Fruit fly (Drosophila melanogaster) whole organism, wandering third instar larva: Measurements from ENCODE around the gene CG13699.

Experiments
- Abd-B ChIP-seq: fragments of >200 bp; optimal IDR thresholded peaks from 2 replicates; lab custom pipeline; 2017; ENCODE audit warnings: missing biosample characterization, missing genetic modification characterization
- CG32264 ChIP-seq: fragments of 200-800 bp; sonication (Bioruptor generic); optimal IDR thresholded peaks from 2 replicates; lab custom pipeline; 2016; ENCODE audit warnings: missing biosample characterization, missing genetic modification characterization
- Dfd ChIP-seq: fragments of >200 bp; optimal IDR thresholded peaks from 2 replicates; lab custom pipeline; 2017; ENCODE audit warnings: missing biosample characterization, missing genetic modification characterization
- Dif ChIP-seq: fragments of 200-275, 200-300 bp; sonication (Bioruptor generic); optimal IDR thresholded peaks from 2 replicates; lab custom pipeline; 2018; ENCODE audit warnings: missing biosample characterization, missing genetic modification characterization; ENCODE audit not compliant: partially characterized antibody
- GATAd ChIP-seq: sonication (Bioruptor generic); optimal IDR thresholded peaks from 2 replicates; lab custom pipeline; 2016; ENCODE audit warnings: missing biosample characterization, missing genetic modification characterization
- HLH106 ChIP-seq: fragments of 200-800 bp; optimal IDR thresholded peaks from 3 replicates; lab custom pipeline; 2019; ENCODE audit warnings: missing biosample characterization, mild to moderate bottlenecking, missing genetic modification characterization, moderate library complexity
- Hnf4 ChIP-seq: fragments of 200-800 bp; sonication (Bioruptor generic); optimal IDR thresholded peaks from 2 replicates; lab custom pipeline; 2016; ENCODE audit warnings: missing biosample characterization, mild to moderate bottlenecking, missing genetic modification characterization
- Hr78 ChIP-seq: fragments of >200 bp; optimal IDR thresholded peaks from 2 replicates; lab custom pipeline; 2017; ENCODE audit warnings: missing biosample characterization, missing genetic modification characterization
- Jra ChIP-seq: sonication (Bioruptor generic); optimal IDR thresholded peaks from 2 replicates; lab custom pipeline; 2016; ENCODE audit warnings: missing biosample characterization, missing genetic modification characterization
- Mio ChIP-seq: sonication (Bioruptor generic); optimal IDR thresholded peaks from 2 replicates; lab custom pipeline; 2016; ENCODE audit warnings: missing biosample characterization, missing genetic modification characterization
- N ChIP-seq: fragments of >200 bp; optimal IDR thresholded peaks from 2 replicates; lab custom pipeline; 2018; ENCODE audit warnings: missing biosample characterization, missing external identifiers, missing genetic modification characterization
- OdsH ChIP-seq: fragments of 200-800 bp; sonication (Bioruptor generic); optimal IDR thresholded peaks from 2 replicates; lab custom pipeline; 2016; ENCODE audit warnings: missing biosample characterization, mild to moderate bottlenecking, missing genetic modification characterization
- Rel ChIP-seq, 2 experiments: fragments of 200-800 bp; sonication (Bioruptor generic) in 1 of 2; optimal IDR thresholded peaks; 2 replicates in 1 of 2; 3 replicates in 1 of 2; lab custom pipeline; 2016 to 2019; ENCODE audit warnings: mild to moderate bottlenecking in 2 of 2, missing biosample characterization in 2 of 2, missing genetic modification characterization in 2 of 2, moderate library complexity in 1 of 2
- Sp1 ChIP-seq: fragments of 200-800 bp; sonication (Bioruptor generic); optimal IDR thresholded peaks from 3 replicates; lab custom pipeline; 2019; ENCODE audit warnings: missing biosample characterization, mild to moderate bottlenecking, missing genetic modification characterization, moderate library complexity
- Vsx2 ChIP-seq: fragments of 200-300, 225-300 bp; sonication (Bioruptor generic); optimal IDR thresholded peaks from 2 replicates; lab custom pipeline; 2018; ENCODE audit warnings: missing biosample characterization, missing genetic modification characterization; ENCODE audit not compliant: partially characterized antibody
- br ChIP-seq: fragments of 200-800 bp; sonication (Bioruptor generic); optimal IDR thresholded peaks from 2 replicates; lab custom pipeline; 2016; ENCODE audit warnings: missing biosample characterization, missing genetic modification characterization
- brk ChIP-seq: fragments of 200-800 bp; sonication (Bioruptor generic); optimal IDR thresholded peaks from 2 replicates; lab custom pipeline; 2016; ENCODE audit warnings: missing biosample characterization, mild to moderate bottlenecking, missing genetic modification characterization
- dsf ChIP-seq: sonication (Bioruptor generic); optimal IDR thresholded peaks from 2 replicates; lab custom pipeline; 2016; ENCODE audit warnings: missing biosample characterization, missing genetic modification characterization, borderline replicate concordance
- ey ChIP-seq: fragments of 200-800 bp; sonication (Bioruptor generic); optimal IDR thresholded peaks from 2 replicates; lab custom pipeline; 2016; ENCODE audit warnings: missing biosample characterization, missing genetic modification characterization
- foxo ChIP-seq, 2 experiments: fragments of 200-800 bp; sonication (Bioruptor generic); optimal IDR thresholded peaks; 2 replicates in 1 of 2; 3 replicates in 1 of 2; lab custom pipeline; 2016 to 2017; ENCODE audit warnings: missing biosample characterization in 2 of 2, missing genetic modification characterization in 2 of 2
- fru ChIP-seq: fragments of 200-800 bp; sonication (Bioruptor generic); optimal IDR thresholded peaks from 3 replicates; lab custom pipeline; 2016; ENCODE audit warnings: missing biosample characterization, mild to moderate bottlenecking, missing genetic modification characterization
- h ChIP-seq: fragments of 200-800 bp; sonication (Bioruptor generic); optimal IDR thresholded peaks from 3 replicates; lab custom pipeline; 2016; ENCODE audit warnings: missing biosample characterization, mild to moderate bottlenecking, missing genetic modification characterization
- jim ChIP-seq: fragments of 175-275, 200-325 bp; sonication (Bioruptor generic); optimal IDR thresholded peaks from 2 replicates; lab custom pipeline; 2016; ENCODE audit warnings: missing biosample characterization, mild to moderate bottlenecking, missing genetic modification characterization
- lola ChIP-seq: fragments of >200 bp; optimal IDR thresholded peaks from 2 replicates; lab custom pipeline; 2017; ENCODE audit warnings: missing biosample characterization, missing genetic modification characterization
- pan ChIP-seq: fragments of >200 bp; optimal IDR thresholded peaks from 2 replicates; lab custom pipeline; 2017
- psq ChIP-seq: fragments of 200-800 bp; sonication (Bioruptor generic); optimal IDR thresholded peaks from 3 replicates; lab custom pipeline; 2017; ENCODE audit warnings: missing biosample characterization, mild to moderate bottlenecking, missing genetic modification characterization, moderate library complexity
- rgr ChIP-seq: fragments of 200-800 bp; sonication (Bioruptor generic); optimal IDR thresholded peaks from 3 replicates; lab custom pipeline; 2016; ENCODE audit warnings: missing biosample characterization, mild to moderate bottlenecking, missing genetic modification characterization
- sage ChIP-seq: fragments of 200-800 bp; sonication (Bioruptor generic); optimal IDR thresholded peaks from 2 replicates; lab custom pipeline; 2016; ENCODE audit warnings: missing biosample characterization, mild to moderate bottlenecking, missing genetic modification characterization
- sv ChIP-seq: fragments of 200-800 bp; sonication (Bioruptor generic); optimal IDR thresholded peaks from 3 replicates; lab custom pipeline; 2016; ENCODE audit warnings: missing biosample characterization, missing genetic modification characterization
- tai ChIP-seq: sonication (Bioruptor generic); optimal IDR thresholded peaks from 2 replicates; lab custom pipeline; 2016; ENCODE audit warnings: missing biosample characterization, missing genetic modification characterization
- woc ChIP-seq: sonication (Bioruptor generic); optimal IDR thresholded peaks from 2 replicates; lab custom pipeline; 2016; ENCODE audit warnings: missing biosample characterization, mild to moderate bottlenecking, missing genetic modification characterization

Gene CG13699

dm6 chr3L:18201194-18201593, 38.9 kb upstream of the CG13699 start, which contains the start of gene CG7320:
CG7320 (plus strand) TSS chr3L:18201494.
- TF ChIP-seq Abd-B (GFP tag; lab: Kevin White, UChicago) (no peak), Mio (no peak), psq (no peak), woc (GFP tag; lab: Kevin White, UChicago) (no peak), Vsx2 (no peak), dsf (GFP tag; lab: Kevin White, UChicago) (no peak), foxo (GFP tag; optimal IDR thresholded peaks at IDR 0.05; lab: Kevin White, UChicago) (no peak), ey (GFP tag; lab: Kevin White, UChicago) (no peak), brk (no peak), rgr (no peak)

- TF ChIP-seq rgr (no peak), Mio (no peak), sage (GFP tag; lab: Kevin White, UChicago) (no peak), h (no peak), br (GFP tag; lab: Kevin White, UChicago) (no peak), tai (no peak), woc (GFP tag; lab: Kevin White, UChicago) (no peak), brk (no peak), Hr78 (GFP tag; lab: Kevin White, UChicago) (no peak), Abd-B (GFP tag; lab: Kevin White, UChicago) (no peak), pan (lab: Kevin White, UChicago) (no peak), Rel (GFP tag; optimal IDR thresholded peaks at IDR 0.05; lab: Kevin White, UChicago) (no peak), Rel (tag; optimal IDR thresholded peaks at IDR 0.05; lab: Kevin White, UChicago) (no peak), Vsx2 (no peak), fru (GFP tag; lab: Kevin White, UChicago) (no peak), dsf (GFP tag; lab: Kevin White, UChicago) (no peak), sv (no peak), Dif (no peak), OdsH (GFP tag; lab: Kevin White, UChicago) (no peak)
These were observed 37.8 kb upstream of the CG13699 start for dm6 chr3L:18200164-18200563.

- TF ChIP-seq foxo (GFP tag; optimal IDR thresholded peaks at IDR 0.05; lab: Kevin White, UChicago) (peak in 1 of 2 experiments; percentile 63), br (GFP tag; lab: Kevin White, UChicago) (peak; percentile 49), HLH106 (tag; lab: Kevin White, UChicago) (peak; percentile 48), lola (GFP tag; lab: Kevin White, UChicago) (no peak), fru (GFP tag; lab: Kevin White, UChicago) (peak; percentile 68), psq (peak; percentile 40), ey (GFP tag; lab: Kevin White, UChicago) (peak; percentile 61), GATAd (GFP tag; lab: Kevin White, UChicago) (no peak), Jra (GFP tag; lab: Kevin White, UChicago) (no peak), woc (GFP tag; lab: Kevin White, UChicago) (no peak), Dif (no peak), rgr (peak; percentile 37), OdsH (GFP tag; lab: Kevin White, UChicago) (peak; percentile 46), jim (GFP tag; lab: Kevin White, UChicago) (no peak), dsf (GFP tag; lab: Kevin White, UChicago) (no peak), Hnf4 (GFP tag; lab: Kevin White, UChicago) (no peak), sage (GFP tag; lab: Kevin White, UChicago) (peak; percentile 7), Sp1 (peak; percentile 51), h (peak; percentile 60), pan (lab: Kevin White, UChicago) (no peak), tai (peak; percentile 22), N (GFP tag; lab: Kevin White, UChicago) (no peak)
These were observed 36.4 kb upstream of the CG13699 start for dm6 chr3L:18198749-18199148.

- TF ChIP-seq rgr (no peak), Rel (GFP tag; optimal IDR thresholded peaks at IDR 0.05; lab: Kevin White, UChicago) (no peak), Rel (tag; optimal IDR thresholded peaks at IDR 0.05; lab: Kevin White, UChicago) (no peak), psq (no peak), Jra (GFP tag; lab: Kevin White, UChicago) (no peak), Dfd (GFP tag; lab: Kevin White, UChicago) (no peak), Hnf4 (GFP tag; lab: Kevin White, UChicago) (no peak), dsf (GFP tag; lab: Kevin White, UChicago) (no peak), Sp1 (no peak), CG32264 (GFP tag; lab: Kevin White, UChicago) (no peak)
These were observed 35.8 kb upstream of the CG13699 start for dm6 chr3L:18198165-18198564.
